Fruit fly (Drosophila melanogaster) whole organism, embryonic: ENCODE results near the gene ihog.

Experiments used
- CG10543 ChIP-seq: fragments of 200-800 bp; sonication (Bioruptor generic); optimal IDR thresholded peaks from 3 replicates; lab custom pipeline; 2017; ENCODE audit warnings: missing biosample characterization, mild to moderate bottlenecking, missing genetic modification characterization, moderate library complexity
- CG11695 ChIP-seq: fragments of 200-800 bp; sonication (Bioruptor generic); IDR thresholded peaks from 3 replicates; pipeline ENCODE4 v1.3.6; 2022; ENCODE audit warnings: missing biosample characterization, missing genetic modification characterization
- CG12219 ChIP-seq: fragments of 200-800 bp; sonication (Bioruptor generic); optimal IDR thresholded peaks from 3 replicates; lab custom pipeline; 2018; ENCODE audit warnings: missing biosample characterization, mild to moderate bottlenecking, missing genetic modification characterization
- CG13287 ChIP-seq: fragments of 200-800 bp; sonication (Bioruptor generic); IDR thresholded peaks from 2 replicates; pipeline ENCODE4 v1.3.6; 2022; ENCODE audit warnings: missing biosample characterization, missing genetic modification characterization; ENCODE audit not compliant: partially characterized antibody
- CG14050 ChIP-seq: fragments of 200-800 bp; sonication (Bioruptor generic); IDR thresholded peaks from 3 replicates; pipeline ENCODE4 v1.3.6; 2022; ENCODE audit warnings: missing biosample characterization, missing genetic modification characterization
- CG15601 ChIP-seq: fragments of 200-800 bp; sonication (Bioruptor generic); optimal IDR thresholded peaks from 3 replicates; lab custom pipeline; 2019; ENCODE audit warnings: missing biosample characterization, mild to moderate bottlenecking, missing genetic modification characterization, moderate library complexity
- CG17186 ChIP-seq: fragments of 200-800 bp; sonication (Bioruptor generic); optimal IDR thresholded peaks from 3 replicates; lab custom pipeline; 2017; ENCODE audit warnings: missing biosample characterization, missing genetic modification reagents, missing genetic modification characterization
- CG17612 ChIP-seq: fragments of 200-800 bp; sonication (Bioruptor generic); IDR thresholded peaks from 2 replicates; pipeline ENCODE4 v1.3.6; 2022; ENCODE audit warnings: missing biosample characterization, missing genetic modification characterization
- CG2116 ChIP-seq: fragments of 200-800 bp; sonication (Bioruptor generic); optimal IDR thresholded peaks from 3 replicates; lab custom pipeline; 2018; ENCODE audit warnings: missing biosample characterization, mild to moderate bottlenecking, missing genetic modification characterization
- CG2712 ChIP-seq: fragments of 200-800 bp; optimal IDR thresholded peaks from 3 replicates; lab custom pipeline; 2019; ENCODE audit warnings: missing biosample characterization, mild to moderate bottlenecking, missing genetic modification characterization, moderate library complexity
- CG31365 ChIP-seq: fragments of 200-800 bp; sonication (Bioruptor generic); optimal IDR thresholded peaks from 2 replicates; lab custom pipeline; 2018; ENCODE audit warnings: missing biosample characterization, mild to moderate bottlenecking, missing genetic modification characterization
- CG42726 ChIP-seq: fragments of 200-800 bp; sonication (Bioruptor generic); IDR thresholded peaks from 2 replicates; pipeline ENCODE4 v1.3.6; 2022; ENCODE audit warnings: missing biosample characterization, missing genetic modification characterization; ENCODE audit not compliant: partially characterized antibody
- CG4424 ChIP-seq: fragments of 200-800 bp; sonication (Bioruptor generic); optimal IDR thresholded peaks from 3 replicates; lab custom pipeline; 2016; ENCODE audit warnings: missing biosample characterization, missing genetic modification characterization
- CG4617 ChIP-seq: fragments of 200-800 bp; sonication (Bioruptor generic); optimal IDR thresholded peaks from 3 replicates; lab custom pipeline; 2016; ENCODE audit warnings: missing biosample characterization, missing genetic modification characterization, borderline replicate concordance
- CG5245 ChIP-seq: fragments of 200-800 bp; sonication (Bioruptor generic); optimal IDR thresholded peaks from 3 replicates; lab custom pipeline; 2016; ENCODE audit warnings: missing biosample characterization, missing genetic modification characterization
- CG8765 ChIP-seq: fragments of 200-800 bp; sonication (Bioruptor generic); IDR thresholded peaks from 2 replicates; pipeline ENCODE4 v1.3.6; 2022; ENCODE audit warnings: missing biosample characterization, missing genetic modification characterization
- E2f2 ChIP-seq: fragments of 200-800 bp; sonication (Bioruptor generic); IDR thresholded peaks from 2 replicates; pipeline ENCODE4 v1.3.6; 2022; ENCODE audit warnings: missing biosample characterization, missing genetic modification characterization
- Eip74EF ChIP-seq, 2 experiments: fragments of 200-800 bp in 1 of 2; fragments of >200 bp in 1 of 2; sonication (Bioruptor generic) in 1 of 2; optimal IDR thresholded peaks; 2 replicates each; lab custom pipeline; 2017 to 2019; ENCODE audit warnings: missing biosample characterization in 2 of 2, missing genetic modification characterization in 2 of 2, mild to moderate bottlenecking in 1 of 2, moderate library complexity in 1 of 2
- Ets97D ChIP-seq: fragments of 200-800 bp; sonication (Bioruptor generic); optimal IDR thresholded peaks from 3 replicates; lab custom pipeline; 2016; ENCODE audit warnings: missing biosample characterization, missing genetic modification characterization
- Hey ChIP-seq: fragments of 200-800 bp; sonication (Bioruptor generic); optimal IDR thresholded peaks from 3 replicates; lab custom pipeline; 2018; ENCODE audit warnings: missing biosample characterization, mild to moderate bottlenecking, missing genetic modification characterization
- Lhr ChIP-seq: fragments of 200-800 bp; sonication (Bioruptor generic); optimal IDR thresholded peaks from 3 replicates; lab custom pipeline; 2017; ENCODE audit warnings: mild to moderate bottlenecking, missing biosample characterization, missing genetic modification reagents, missing genetic modification characterization
- Lim3 ChIP-seq: fragments of 200-800 bp; sonication (Bioruptor generic); IDR thresholded peaks from 2 replicates; pipeline ENCODE4 v1.3.6; 2022; ENCODE audit warnings: missing biosample characterization, missing genetic modification characterization
- MBD-R2 ChIP-seq: fragments of 200-800 bp; sonication (Bioruptor generic); IDR thresholded peaks from 2 replicates; pipeline ENCODE4 v1.3.6; 2022; ENCODE audit warnings: missing biosample characterization, missing genetic modification characterization
- Med ChIP-seq: fragments of 200-800 bp; sonication (Bioruptor generic); peaks from one replicate; lab custom pipeline; 2016; ENCODE audit warnings: missing biosample characterization, missing genetic modification characterization, mild to moderate bottlenecking, inconsistent platforms, moderate library complexity
- Meics ChIP-seq: fragments of 200-800 bp; sonication (Bioruptor generic); optimal IDR thresholded peaks from 2 replicates; lab custom pipeline; 2017; ENCODE audit warnings: missing biosample characterization, mild to moderate bottlenecking, missing genetic modification characterization
- Myb ChIP-seq: fragments of 200-800 bp; sonication (Bioruptor generic); optimal IDR thresholded peaks from 2 replicates; lab custom pipeline; 2016; ENCODE audit warnings: missing biosample characterization, missing genetic modification characterization
- Nf-YA ChIP-seq: fragments of 200-800 bp; sonication (Bioruptor generic); IDR thresholded peaks from 2 replicates; pipeline ENCODE4 v1.3.6; 2022; ENCODE audit warnings: missing biosample characterization, missing genetic modification characterization
- Rx ChIP-seq: fragments of 200-800 bp; sonication (Bioruptor generic); IDR thresholded peaks from 2 replicates; pipeline ENCODE4 v1.3.6; 2022; ENCODE audit warnings: missing biosample characterization, missing genetic modification characterization
- Sin3A ChIP-seq: fragments of >200 bp; optimal IDR thresholded peaks from 2 replicates; lab custom pipeline; 2018
- bigmax ChIP-seq: fragments of 200-800 bp; sonication (Bioruptor generic); optimal IDR thresholded peaks from 2 replicates; lab custom pipeline; 2018; ENCODE audit warnings: missing biosample characterization, mild to moderate bottlenecking, missing genetic modification characterization
- dm ChIP-seq: fragments of 200-800 bp; sonication (Bioruptor generic); optimal IDR thresholded peaks from 3 replicates; lab custom pipeline; 2016; ENCODE audit warnings: missing biosample characterization, missing genetic modification characterization
- fd3F ChIP-seq: fragments of 200-800 bp; sonication (Bioruptor generic); optimal IDR thresholded peaks from 2 replicates; lab custom pipeline; 2018; ENCODE audit warnings: missing biosample characterization, mild to moderate bottlenecking, missing genetic modification characterization, moderate library complexity
- fru ChIP-seq: fragments of >200 bp; optimal IDR thresholded peaks from 2 replicates; lab custom pipeline; 2017
- grn ChIP-seq: fragments of 200-800 bp; sonication (Bioruptor generic); optimal IDR thresholded peaks from 3 replicates; lab custom pipeline; 2017; ENCODE audit warnings: missing biosample characterization, missing genetic modification characterization
- hb ChIP-seq: fragments of 200-800 bp; sonication (Bioruptor generic); IDR thresholded peaks from 3 replicates; pipeline ENCODE4 v1.3.6; 2022; ENCODE audit warnings: missing biosample characterization, missing genetic modification characterization; ENCODE audit not compliant: partially characterized antibody
- ind ChIP-seq: fragments of 200-800 bp; sonication (Bioruptor generic); optimal IDR thresholded peaks from 3 replicates; lab custom pipeline; 2016; ENCODE audit warnings: missing biosample characterization, missing genetic modification characterization
- lola ChIP-seq, 3 experiments: fragments of >200 bp in 2 of 3; fragments of 200-800 bp in 1 of 3; sonication (Bioruptor generic) in 1 of 3; optimal IDR thresholded peaks; 2 replicates each; lab custom pipeline; 2017 to 2019; ENCODE audit warnings: missing biosample characterization in 3 of 3, missing genetic modification characterization in 3 of 3, mild to moderate bottlenecking in 1 of 3, moderate library complexity in 1 of 3
- nom ChIP-seq: fragments of 200-800 bp; sonication (Bioruptor generic); optimal IDR thresholded peaks from 2 replicates; lab custom pipeline; 2017; ENCODE audit warnings: missing biosample characterization, missing genetic modification characterization, mild to moderate bottlenecking, moderate library complexity, missing genetic modification reagents
- odd ChIP-seq: fragments of 200-800 bp; sonication (Bioruptor generic); optimal IDR thresholded peaks from 2 replicates; lab custom pipeline; 2017; ENCODE audit warnings: missing biosample characterization, mild to moderate bottlenecking, missing genetic modification characterization
- org-1 ChIP-seq: fragments of 200-800 bp; sonication (Bioruptor generic); optimal IDR thresholded peaks from 2 replicates; lab custom pipeline; 2017; ENCODE audit warnings: missing biosample characterization, missing genetic modification characterization
- pzg ChIP-seq: fragments of 200-800 bp; sonication (Bioruptor generic); optimal IDR thresholded peaks from 3 replicates; lab custom pipeline; 2018; ENCODE audit warnings: missing biosample characterization, mild to moderate bottlenecking, missing genetic modification characterization, moderate library complexity
- row ChIP-seq: fragments of 200-800 bp; sonication (Bioruptor generic); IDR thresholded peaks from 3 replicates; pipeline ENCODE4 v1.3.6; 2022; ENCODE audit warnings: missing biosample characterization, missing genetic modification characterization
- sd ChIP-seq: fragments of 200-800 bp; sonication (Bioruptor generic); optimal IDR thresholded peaks from 3 replicates; lab custom pipeline; 2018; ENCODE audit warnings: missing biosample characterization, mild to moderate bottlenecking, missing genetic modification characterization, moderate library complexity
- seq ChIP-seq: fragments of 200-800 bp; sonication (Bioruptor generic); IDR thresholded peaks from 2 replicates; pipeline ENCODE4 v1.3.6; 2022; ENCODE audit warnings: missing biosample characterization, missing genetic modification characterization
- stwl ChIP-seq: fragments of 200-800 bp; sonication (Bioruptor generic); optimal IDR thresholded peaks from 3 replicates; lab custom pipeline; 2018; ENCODE audit warnings: missing biosample characterization, mild to moderate bottlenecking, missing genetic modification characterization, moderate library complexity
- yki ChIP-seq: fragments of >200 bp; optimal IDR thresholded peaks from 3 replicates; lab custom pipeline; 2018
- zfh1 ChIP-seq: fragments of 200-800 bp; sonication (Bioruptor generic); IDR thresholded peaks from 3 replicates; pipeline ENCODE4 v1.3.6; 2022; ENCODE audit warnings: missing biosample characterization, missing genetic modification characterization

Gene ihog

dm6 chr2L:6918517-6919202, 29.9 kb downstream of the ihog start, which contains the start of gene nop5 (continued):
- no peak for TF ChIP-seq CG17612 (GFP tag; lab: Robert Waterston, UW)
- peak; percentile 44 for TF ChIP-seq CG4424
- no peak for TF ChIP-seq CG31365 (tag; lab: Kevin White, UChicago)
- peak in 1 of 3 experiments; percentile 75 for TF ChIP-seq lola (GFP tag; optimal IDR thresholded peaks at IDR 0.05; lab: Kevin White, UChicago)
- TF ChIP-seq CG12219 (GFP tag; lab: Kevin White, UChicago): no peak
- TF ChIP-seq hb: no peak

dm6 chr2L:6916345-6916744, 32.3 kb downstream of the ihog start, which contains the start of gene CG32829:
CG32829 (minus strand) TSS chr2L:6916445.
- TF ChIP-seq nom (GFP tag; lab: Kevin White, UChicago) (no peak), Hey (tag; lab: Kevin White, UChicago) (no peak), CG11695 (GFP tag; lab: Robert Waterston, UW) (no peak), zfh1 (GFP tag; lab: Robert Waterston, UW) (0 out of 3 replicates have a peak, but pooled peaks have one; percentile 12), grn (GFP tag; lab: Kevin White, UChicago) (no peak), fd3F (GFP tag; lab: Kevin White, UChicago) (no peak), Eip74EF (GFP tag; optimal IDR thresholded peaks at IDR 0.05; lab: Kevin White, UChicago) (no peak), ind (GFP tag; lab: Kevin White, UChicago) (no peak)

dm6 chr2L:6913964-6914363, 34.6 kb downstream of the ihog start, which contains the start of gene Wee1:
Wee1 (minus strand) TSS chr2L:6914138.
- TF ChIP-seq E2f2: peak; percentile 97
- no peak for TF ChIP-seq fru
- peak; percentile 95 for TF ChIP-seq sd
- peak; percentile 60 for TF ChIP-seq Myb
- TF ChIP-seq CG4617 (GFP tag; lab: Kevin White, UChicago): peak; percentile 78
- TF ChIP-seq yki: no peak
- TF ChIP-seq Sin3A: peak; percentile 23
- peak; percentile 65 for TF ChIP-seq CG17186
- TF ChIP-seq odd (GFP tag; lab: Kevin White, UChicago): no peak
- TF ChIP-seq pzg (GFP tag; lab: Kevin White, UChicago): peak; percentile 96
- peak; percentile 59 for TF ChIP-seq bigmax (GFP tag; lab: Kevin White, UChicago)
- TF ChIP-seq stwl (tag; lab: Kevin White, UChicago): peak; percentile 56
- no peak for TF ChIP-seq CG14050 (GFP tag; lab: Robert Waterston, UW)
- peak; percentile 52 for TF ChIP-seq dm (GFP tag; lab: Kevin White, UChicago)
- TF ChIP-seq Lhr (GFP tag; lab: Kevin White, UChicago): peak; percentile 71
- TF ChIP-seq seq (GFP tag; lab: Robert Waterston, UW): no peak
- peak; percentile 21 for TF ChIP-seq CG2712
- TF ChIP-seq Nf-YA: no peak
- no peak for TF ChIP-seq CG8765 (GFP tag; lab: Robert Waterston, UW)
- TF ChIP-seq CG5245 (GFP tag; lab: Kevin White, UChicago): no peak
- no peak for TF ChIP-seq CG11695 (GFP tag; lab: Robert Waterston, UW)
- no peak for TF ChIP-seq CG10543 (GFP tag; lab: Kevin White, UChicago)
- peak; percentile 69 for TF ChIP-seq Med (GFP tag; lab: Kevin White, UChicago)
- peak; percentile 32; the same call in 1 of the 2 replicates for TF ChIP-seq CG13287
- peak; percentile 13 for TF ChIP-seq CG15601 (tag; lab: Kevin White, UChicago)
- TF ChIP-seq org-1 (GFP tag; lab: Kevin White, UChicago): no peak
- no peak for TF ChIP-seq Lim3
- peak; percentile 55 for TF ChIP-seq Ets97D (GFP tag; lab: Kevin White, UChicago)
- no peak for TF ChIP-seq Meics (GFP tag; lab: Kevin White, UChicago)
- peak; percentile 63 for TF ChIP-seq CG2116
- peak; percentile 50; the same call in 1 of the 3 replicates for TF ChIP-seq row (GFP tag; lab: Robert Waterston, UW)
- TF ChIP-seq MBD-R2 (GFP tag; lab: Robert Waterston, UW): peak; percentile 81
- no peak for TF ChIP-seq CG42726 (GFP tag; lab: Robert Waterston, UW)
- no peak for TF ChIP-seq Rx
